Worm (Caenorhabditis elegans) whole organism, young adult: ENCODE results near the gene C28D4.4.
A peak's percentile ranks its signal among the peaks of the same experiment; 100 is the strongest.
"Not testable (repeated sequence)": the region's sequence is repeated elsewhere in the genome, so short reads cannot be mapped to it uniquely, and the experiment has no call there.

Source experiments
- B0019.2 ChIP-seq: fragments of 200-800 bp; sonication (Bioruptor generic); conservative IDR thresholded peaks from 2 replicates; pipeline ENCODE4 v1.3.6; 2022; ENCODE audit warnings: missing genetic modification reagents, missing genetic modification characterization, missing compliant biosample characterization
- C17E4.6 ChIP-seq: fragments of 200-800 bp; sonication (Bioruptor generic); IDR thresholded peaks from 2 replicates; pipeline ENCODE4 v1.3.6; 2022; ENCODE audit warnings: missing genetic modification reagents, missing genetic modification characterization, missing compliant biosample characterization
- D2030.7 ChIP-seq: fragments of 200-800 bp; sonication (Bioruptor generic); IDR thresholded peaks from 2 replicates; pipeline ENCODE4 v1.3.6; 2022; ENCODE audit warnings: missing genetic modification reagents, missing genetic modification characterization, missing compliant biosample characterization
- F33H1.4 ChIP-seq: fragments of 200-800 bp; sonication (Bioruptor generic); IDR thresholded peaks from 2 replicates; pipeline ENCODE4 v1.3.6; 2022; ENCODE audit warnings: missing genetic modification reagents, missing genetic modification characterization, missing compliant biosample characterization
- F49E8.2 ChIP-seq: sonication (generic microtip); optimal IDR thresholded peaks from 3 replicates; lab custom pipeline; 2017; ENCODE audit warnings: missing genetic modification characterization, mild to moderate bottlenecking, missing compliant biosample characterization, antibody characterized with exemption, moderate library complexity; ENCODE audit not compliant: insufficient read depth
- K11D2.4 ChIP-seq: fragments of 200-800 bp; sonication (Bioruptor generic); IDR thresholded peaks from 2 replicates; pipeline ENCODE4 v1.3.6; 2022; ENCODE audit warnings: missing genetic modification reagents, missing genetic modification characterization, missing compliant biosample characterization
- Y95B8A.8 ChIP-seq: fragments of 200-800 bp; sonication (Bioruptor generic); IDR thresholded peaks from 2 replicates; pipeline ENCODE4 v1.3.6; 2022; ENCODE audit warnings: missing genetic modification reagents, missing genetic modification characterization, missing compliant biosample characterization
- ZK185.1 ChIP-seq: sonication (generic microtip); optimal IDR thresholded peaks from 2 replicates; lab custom pipeline; 2016; ENCODE audit warnings: mild to moderate bottlenecking, missing genetic modification characterization, missing compliant biosample characterization; ENCODE audit not compliant: poor library complexity, severe bottlenecking
- ama-1 ChIP-seq, 3 experiments: fragments of 150-350 bp in 1 of 3; sonication (generic microtip) in 2 of 3; optimal IDR thresholded peaks; 2 replicates each; lab custom pipeline; 2014 to 2018; ENCODE audit warnings: missing biosample characterization in 2 of 3, missing genetic modification characterization in 2 of 3, missing genetic modification reagents in 2 of 3
- aptf-2 ChIP-seq: fragments of 200-800 bp; sonication (Bioruptor generic); conservative IDR thresholded peaks from 2 replicates; pipeline ENCODE4 v1.3.6; 2022; ENCODE audit warnings: missing genetic modification reagents, missing genetic modification characterization, missing compliant biosample characterization
- bed-2 ChIP-seq: fragments of 200-800 bp; sonication (Bioruptor generic); IDR thresholded peaks from 2 replicates; pipeline ENCODE4 v1.3.6; 2022; ENCODE audit warnings: missing genetic modification reagents, missing genetic modification characterization, missing compliant biosample characterization
- ceh-91 ChIP-seq: fragments of 200-800 bp; sonication (Bioruptor generic); IDR thresholded peaks from 2 replicates; pipeline ENCODE4 v1.3.6; 2022; ENCODE audit warnings: missing genetic modification reagents, missing genetic modification characterization, missing compliant biosample characterization
- die-1 ChIP-seq: sonication (generic microtip); optimal IDR thresholded peaks from 2 replicates; lab custom pipeline; 2016; ENCODE audit warnings: missing genotype, mild to moderate bottlenecking, missing genetic modification characterization, missing compliant biosample characterization
- dox-1 ChIP-seq: fragments of 200-800 bp; sonication (Bioruptor generic); IDR thresholded peaks from 2 replicates; pipeline ENCODE4 v1.3.6; 2022; ENCODE audit warnings: missing genetic modification reagents, missing genetic modification characterization, missing compliant biosample characterization
- dpl-1 ChIP-seq: fragments of 150-350 bp; optimal IDR thresholded peaks from 2 replicates; lab custom pipeline; 2014; ENCODE audit warnings: missing biosample characterization, missing genetic modification reagents, missing genetic modification characterization
- efl-1 ChIP-seq: fragments of 150-350 bp; optimal IDR thresholded peaks from 2 replicates; lab custom pipeline; 2014; ENCODE audit warnings: missing biosample characterization, missing genetic modification reagents, missing genetic modification characterization
- ekl-4 ChIP-seq: fragments of 200-800 bp; sonication (Bioruptor generic); IDR thresholded peaks from 2 replicates; pipeline ENCODE4 v1.3.6; 2022; ENCODE audit warnings: missing genetic modification reagents, missing genetic modification characterization, missing compliant biosample characterization
- gei-17 ChIP-seq: fragments of 200-800 bp; sonication (Bioruptor generic); optimal IDR thresholded peaks from 2 replicates; lab custom pipeline; 2018; ENCODE audit warnings: mild to moderate bottlenecking, missing genetic modification characterization, missing compliant biosample characterization
- hsf-1 ChIP-seq: fragments of 200-800 bp; sonication (Bioruptor generic); IDR thresholded peaks from 2 replicates; pipeline ENCODE4 v1.3.6; 2022; ENCODE audit warnings: missing genetic modification reagents, missing genetic modification characterization, missing compliant biosample characterization
- lin-35 ChIP-seq, 3 experiments: fragments of 150-350 bp in 2 of 3; sonication (generic microtip) in 1 of 3; optimal IDR thresholded peaks; 2 replicates each; lab custom pipeline; 2014 to 2018; ENCODE audit warnings: missing biosample characterization in 3 of 3, missing genetic modification characterization in 3 of 3, missing genetic modification reagents in 3 of 3
- lin-54 ChIP-seq: fragments of 200-800 bp; sonication (Bioruptor generic); optimal IDR thresholded peaks from 2 replicates; lab custom pipeline; 2018; ENCODE audit warnings: mild to moderate bottlenecking, missing genetic modification characterization, missing compliant biosample characterization
- lsl-1 ChIP-seq: fragments of 200-800 bp; sonication (Bioruptor generic); optimal IDR thresholded peaks from 2 replicates; lab custom pipeline; 2018; ENCODE audit warnings: mild to moderate bottlenecking, missing genetic modification characterization, moderate library complexity, missing compliant biosample characterization
- madf-3 ChIP-seq: fragments of 200-800 bp; sonication (Bioruptor generic); IDR thresholded peaks from 2 replicates; pipeline ENCODE4 v1.3.6; 2022; ENCODE audit warnings: missing genetic modification reagents, missing genetic modification characterization, missing compliant biosample characterization
- madf-6 ChIP-seq: fragments of 200-800 bp; sonication (Bioruptor generic); IDR thresholded peaks from 2 replicates; pipeline ENCODE4 v1.3.6; 2022; ENCODE audit warnings: missing genetic modification reagents, missing genetic modification characterization, missing compliant biosample characterization
- madf-8 ChIP-seq: fragments of 200-800 bp; sonication (Bioruptor generic); conservative IDR thresholded peaks from 2 replicates; pipeline ENCODE4 v1.3.6; 2022; ENCODE audit warnings: missing genetic modification reagents, missing genetic modification characterization, missing compliant biosample characterization
- nfya-1 ChIP-seq: sonication (generic microtip); optimal IDR thresholded peaks from 2 replicates; lab custom pipeline; 2017; ENCODE audit warnings: antibody characterized with exemption, missing compliant biosample characterization, missing genetic modification characterization, borderline replicate concordance; ENCODE audit not compliant: insufficient read depth
- nfyb-1 ChIP-seq: fragments of 200-800 bp; sonication (Bioruptor generic); IDR thresholded peaks from 2 replicates; pipeline ENCODE4 v1.3.6; 2022; ENCODE audit warnings: missing genetic modification reagents, missing genetic modification characterization, missing compliant biosample characterization
- pbrm-1 ChIP-seq: fragments of 200-800 bp; sonication (Bioruptor generic); IDR thresholded peaks from 2 replicates; pipeline ENCODE4 v1.3.6; 2022; ENCODE audit warnings: missing genetic modification reagents, missing genetic modification characterization, missing compliant biosample characterization
- rcor-1 ChIP-seq: fragments of 200-800 bp; sonication (Bioruptor generic); IDR thresholded peaks from 2 replicates; pipeline ENCODE4 v1.3.6; 2022; ENCODE audit warnings: missing genetic modification reagents, missing genetic modification characterization, missing compliant biosample characterization
- snpc-1.1 ChIP-seq: sonication (generic microtip); optimal IDR thresholded peaks from 2 replicates; lab custom pipeline; 2017; ENCODE audit warnings: missing genetic modification characterization, mild to moderate bottlenecking, missing compliant biosample characterization, antibody characterized with exemption, moderate library complexity, missing genotype, missing genetic modification reagents; ENCODE audit not compliant: insufficient read depth
- snpc-3.4 ChIP-seq: sonication (generic microtip); optimal IDR thresholded peaks from 2 replicates; lab custom pipeline; 2017; ENCODE audit warnings: missing genetic modification characterization, mild to moderate bottlenecking, missing compliant biosample characterization, antibody characterized with exemption, moderate library complexity, missing genotype, missing genetic modification reagents
- snpc-4 ChIP-seq, 5 experiments: fragments of 150-350 bp in 1 of 5; sonication (generic microtip) in 4 of 5; optimal IDR thresholded peaks; 2 replicates each; lab custom pipeline; 2014 to 2018; ENCODE audit warnings: missing genetic modification characterization in 5 of 5, missing biosample characterization in 3 of 5, antibody characterized with exemption in 2 of 5, mild to moderate bottlenecking in 2 of 5, missing compliant biosample characterization in 2 of 5, missing genotype in 2 of 5, moderate library complexity in 2 of 5, missing genetic modification reagents in 1 of 5
- tbp1 ChIP-seq: fragments of 200-800 bp; sonication (Bioruptor generic); optimal IDR thresholded peaks from 2 replicates; lab custom pipeline; 2018; ENCODE audit warnings: mild to moderate bottlenecking, missing genetic modification characterization, missing compliant biosample characterization
- tlf-1 ChIP-seq: fragments of 200-800 bp; sonication (Bioruptor generic); optimal IDR thresholded peaks from 2 replicates; lab custom pipeline; 2018; ENCODE audit warnings: mild to moderate bottlenecking, missing genetic modification characterization, missing compliant biosample characterization
- unc-130 ChIP-seq: sonication (generic microtip); optimal IDR thresholded peaks from 2 replicates; lab custom pipeline; 2016; ENCODE audit warnings: missing genetic modification reagents, missing genetic modification characterization, missing compliant biosample characterization
- unc-62 ChIP-seq: fragments of 150-350 bp; optimal IDR thresholded peaks from 2 replicates; lab custom pipeline; 2014; ENCODE audit warnings: missing biosample characterization, missing genetic modification reagents, missing genetic modification characterization
- xnd-1 ChIP-seq: sonication (generic microtip); optimal IDR thresholded peaks from 2 replicates; lab custom pipeline; 2016; ENCODE audit warnings: missing genotype, missing genetic modification reagents, missing genetic modification characterization, missing compliant biosample characterization
- ztf-28 ChIP-seq: fragments of 200-800 bp; sonication (Bioruptor generic); IDR thresholded peaks from 2 replicates; pipeline ENCODE4 v1.3.6; 2022; ENCODE audit warnings: missing genetic modification reagents, missing genetic modification characterization, missing compliant biosample characterization
- ztf-3 ChIP-seq: fragments of 200-800 bp; sonication (Bioruptor generic); optimal IDR thresholded peaks from 2 replicates; lab custom pipeline; 2018; ENCODE audit warnings: mild to moderate bottlenecking, missing genetic modification characterization, missing compliant biosample characterization

Gene C28D4.4

ce11 chrIV:9742883-9743282 lies 1.9 kb downstream of the C28D4.4 start, which contains the start of gene C28D4.7:
Gene C28D4.7, minus strand, starts transcription at chrIV:9743147.
- no peak for TF ChIP-seq gei-17 (GFP tag; lab: Kevin White, UChicago)
- no peak for TF ChIP-seq nfya-1 (tag; lab: Kevin White, UChicago)
- no peak for TF ChIP-seq tbp1
- no peak for TF ChIP-seq ztf-3 (GFP tag; lab: Kevin White, UChicago)
- TF ChIP-seq lin-54 = no peak
- TF ChIP-seq ama-1 (optimal IDR thresholded peaks at IDR 0.05; lab: Kevin White, UChicago) = no peak
- TF ChIP-seq ama-1 (GFP tag; optimal IDR thresholded peaks at IDR 0.05; lab: Kevin White, UChicago) = no peak
- TF ChIP-seq ZK185.1 (tag; lab: Kevin White, UChicago) = no peak
- no peak for TF ChIP-seq K11D2.4 (GFP tag; lab: Robert Waterston, UW)
- no peak for TF ChIP-seq tlf-1
- TF ChIP-seq ceh-91 (GFP tag; lab: Robert Waterston, UW) = no peak
- TF ChIP-seq die-1 (tag; lab: Kevin White, UChicago) = no peak
- TF ChIP-seq F33H1.4 (GFP tag; lab: Robert Waterston, UW) = no peak
- no peak for TF ChIP-seq unc-62 (GFP tag; lab: Kevin White, UChicago)
- no peak for TF ChIP-seq bed-2
- TF ChIP-seq, all 124 proteins: peak for 0

ce11 chrIV:9740851-9741549 lies 3.8 kb downstream of the C28D4.4 start, which contains the start of gene gln-6:
Gene gln-6, minus strand, starts transcription at chrIV:9740901.
- TF ChIP-seq xnd-1 (tag; lab: Kevin White, UChicago) = peak; percentile 84
- peak; percentile 67; the same call in 1 of the 2 replicates for TF ChIP-seq C17E4.6
- TF ChIP-seq ztf-28 (GFP tag; lab: Robert Waterston, UW) = 0 out of 2 replicates have a peak, but pooled peaks have one; percentile 38
- peak; percentile 82 for TF ChIP-seq dox-1 (GFP tag; lab: Robert Waterston, UW)
- TF ChIP-seq lin-35 (GFP tag; optimal IDR thresholded peaks at IDR 0.05; lab: Kevin White, UChicago) = peak in 1 of 3 experiments; percentile 44
- TF ChIP-seq madf-6 (GFP tag; lab: Robert Waterston, UW) = peak; percentile 96
- TF ChIP-seq pbrm-1 (GFP tag; lab: Robert Waterston, UW) = peak; percentile 37; the same call in 1 of the 2 replicates
- TF ChIP-seq rcor-1 (GFP tag; lab: Robert Waterston, UW) = 0 out of 2 replicates have a peak, but pooled peaks have one; percentile 39
- peak; percentile 32; the same call in 1 of the 2 replicates for TF ChIP-seq aptf-2 (GFP tag; lab: Robert Waterston, UW)
- TF ChIP-seq snpc-1.1 (tag; lab: Kevin White, UChicago) = peak; percentile 17
- TF ChIP-seq ekl-4 (GFP tag; lab: Robert Waterston, UW) = 0 out of 2 replicates have a peak, but pooled peaks have one; percentile 19
- peak; percentile 90 for TF ChIP-seq madf-8 (GFP tag; lab: Robert Waterston, UW)
- peak; percentile 35 for TF ChIP-seq unc-130 (GFP tag; lab: Kevin White, UChicago)
- peak; percentile 25; the same call in 1 of the 2 replicates for TF ChIP-seq nfyb-1
- TF ChIP-seq snpc-3.4 (tag; lab: Kevin White, UChicago) = peak; percentile 51
- peak; percentile 94 for TF ChIP-seq efl-1 (GFP tag; lab: Kevin White, UChicago)
- TF ChIP-seq tlf-1 = peak; percentile 67
- TF ChIP-seq B0019.2 = peak; percentile 67
- peak; percentile 89 for TF ChIP-seq ceh-91 (GFP tag; lab: Robert Waterston, UW)
- TF ChIP-seq F33H1.4 (GFP tag; lab: Robert Waterston, UW) = peak; percentile 71
- TF ChIP-seq madf-3 (GFP tag; lab: Robert Waterston, UW) = peak; percentile 86
- TF ChIP-seq lsl-1 (GFP tag; lab: Kevin White, UChicago) = peak; percentile 65
- peak; percentile 61; the same call in 1 of the 2 replicates for TF ChIP-seq hsf-1
- TF ChIP-seq dpl-1 = peak; percentile 80
- TF ChIP-seq snpc-4 (GFP tag; optimal IDR thresholded peaks at IDR 0.05; lab: Kevin White, UChicago) = not testable (repeated sequence)
- TF ChIP-seq snpc-4 (tag; optimal IDR thresholded peaks at IDR 0.05; lab: Kevin White, UChicago) = peak in 1 of 4 experiments; percentile 28
- TF ChIP-seq F49E8.2 = peak; percentile 40
- peak; percentile 91; the same call in 1 of the 2 replicates for TF ChIP-seq D2030.7
- TF ChIP-seq Y95B8A.8 (GFP tag; lab: Robert Waterston, UW) = peak; percentile 62; the same call in 1 of the 2 replicates
